Fruit fly (Drosophila melanogaster) Kc167 (cell line): ENCODE results near the gene CG14322.

Experiments used
- Myc ChIP-seq: fragments of >200 bp; optimal IDR thresholded peaks from 2 replicates; lab custom pipeline; 2017; ENCODE audit warnings: missing external identifiers
- Sin3A ChIP-seq: fragments of >200 bp; optimal IDR thresholded peaks from 2 replicates; lab custom pipeline; 2018; ENCODE audit warnings: missing external identifiers
- h ChIP-seq: fragments of >200 bp; optimal IDR thresholded peaks from 3 replicates; lab custom pipeline; 2018; ENCODE audit warnings: missing external identifiers
- insv ChIP-seq: fragments of >200 bp; optimal IDR thresholded peaks from 3 replicates; lab custom pipeline; 2018; ENCODE audit warnings: missing external identifiers
- psq ChIP-seq: fragments of >200 bp; optimal IDR thresholded peaks from 2 replicates; lab custom pipeline; 2017; ENCODE audit warnings: missing external identifiers
- ttk ChIP-seq: sonication (Bioruptor generic); optimal IDR thresholded peaks from 2 replicates; lab custom pipeline; 2017; ENCODE audit warnings: missing external identifiers

Gene CG14322

dm6 chr3R:17631176-17631865, 16.2 kb upstream of the CG14322 start:
- TF ChIP-seq insv (lab: Kevin White, UChicago): no peak
- no peak for TF ChIP-seq h (lab: Kevin White, UChicago)
- TF ChIP-seq psq: no peak
- TF ChIP-seq Sin3A (lab: Kevin White, UChicago): no peak
- no peak for TF ChIP-seq ttk (lab: Kevin White, UChicago)
- no peak for TF ChIP-seq Myc (lab: Kevin White, UChicago)

- TF ChIP-seq h (lab: Kevin White, UChicago) (no peak), insv (lab: Kevin White, UChicago) (no peak), ttk (lab: Kevin White, UChicago) (no peak), Sin3A (lab: Kevin White, UChicago) (no peak), psq (no peak), Myc (lab: Kevin White, UChicago) (no peak)
Measured at dm6 chr3R:17644019-17644418, 3.5 kb upstream of the CG14322 start.

dm6 chr3R:17645239-17645638, 2.2 kb upstream of the CG14322 start:
- TF ChIP-seq insv (lab: Kevin White, UChicago) (no peak), psq (no peak), Myc (lab: Kevin White, UChicago) (no peak), Sin3A (lab: Kevin White, UChicago) (no peak), h (lab: Kevin White, UChicago) (no peak)

dm6 chr3R:17646102-17647050, 1.1 kb upstream of the CG14322 start:
- TF ChIP-seq Myc (lab: Kevin White, UChicago) (no peak), insv (lab: Kevin White, UChicago) (no peak), h (lab: Kevin White, UChicago) (no peak), ttk (lab: Kevin White, UChicago) (no peak), Sin3A (lab: Kevin White, UChicago) (no peak), psq (no peak)

dm6 chr3R:17653879-17654278, 6.4 kb downstream of the CG14322 start:
- no peak for TF ChIP-seq h (lab: Kevin White, UChicago)
- no peak for TF ChIP-seq insv (lab: Kevin White, UChicago)
- TF ChIP-seq Sin3A (lab: Kevin White, UChicago): no peak
- TF ChIP-seq psq: no peak
- TF ChIP-seq Myc (lab: Kevin White, UChicago): no peak
- no peak for TF ChIP-seq ttk (lab: Kevin White, UChicago)

dm6 chr3R:17655040-17655439, 7.6 kb downstream of the CG14322 start:
- TF ChIP-seq ttk (lab: Kevin White, UChicago) (no peak), Sin3A (lab: Kevin White, UChicago) (no peak), psq (no peak), Myc (lab: Kevin White, UChicago) (no peak), h (lab: Kevin White, UChicago) (no peak), insv (lab: Kevin White, UChicago) (no peak)

- TF ChIP-seq insv (lab: Kevin White, UChicago): no peak
- TF ChIP-seq psq: no peak
- no peak for TF ChIP-seq Myc (lab: Kevin White, UChicago)
- TF ChIP-seq ttk (lab: Kevin White, UChicago): no peak
- TF ChIP-seq Sin3A (lab: Kevin White, UChicago): no peak
- no peak for TF ChIP-seq h (lab: Kevin White, UChicago)
Measured at dm6 chr3R:17656923-17657322, 9.4 kb downstream of the CG14322 start.

dm6 chr3R:17666061-17666796, 18.8 kb downstream of the CG14322 start:
- TF ChIP-seq ttk (lab: Kevin White, UChicago) (no peak), Myc (lab: Kevin White, UChicago) (no peak), psq (no peak), h (lab: Kevin White, UChicago) (no peak), insv (lab: Kevin White, UChicago) (no peak), Sin3A (lab: Kevin White, UChicago) (no peak)

dm6 chr3R:17666797-17667156, 19.3 kb downstream of the CG14322 start:
- TF ChIP-seq Myc (lab: Kevin White, UChicago): no peak
- no peak for TF ChIP-seq psq
- TF ChIP-seq ttk (lab: Kevin White, UChicago): no peak
- no peak for TF ChIP-seq Sin3A (lab: Kevin White, UChicago)
- TF ChIP-seq insv (lab: Kevin White, UChicago): no peak

dm6 chr3R:17667279-17667678, 19.8 kb downstream of the CG14322 start, which contains the start of gene CG45045:
TSS of gene CG45045 (plus strand) at chr3R:17667572.
- TF ChIP-seq insv (lab: Kevin White, UChicago) (no peak), psq (no peak)

- no peak for TF ChIP-seq Sin3A (lab: Kevin White, UChicago)
- no peak for TF ChIP-seq ttk (lab: Kevin White, UChicago)
- no peak for TF ChIP-seq psq
- no peak for TF ChIP-seq insv (lab: Kevin White, UChicago)
- no peak for TF ChIP-seq Myc (lab: Kevin White, UChicago)
Measured at dm6 chr3R:17667987-17668386, 20.5 kb downstream of the CG14322 start.
